Fruit fly (Drosophila melanogaster) whole organism, adult: ENCODE data around the gene CG13449.

Source experiments
- CG33017 ChIP-seq: fragments of 200-800 bp; sonication (Bioruptor generic); optimal IDR thresholded peaks from 2 replicates; lab custom pipeline; 2018; ENCODE audit warnings: missing biosample characterization, mild to moderate bottlenecking, missing genetic modification characterization, moderate library complexity
- CG5204 ChIP-seq: fragments of 200-800 bp; sonication (Bioruptor generic); optimal IDR thresholded peaks from 2 replicates; lab custom pipeline; 2016; ENCODE audit warnings: missing biosample characterization, missing genetic modification characterization
- Crg-1 ChIP-seq: fragments of 200-800 bp; sonication (Bioruptor generic); optimal IDR thresholded peaks from 2 replicates; lab custom pipeline; 2016; ENCODE audit warnings: missing biosample characterization, missing genetic modification characterization

DNA sequence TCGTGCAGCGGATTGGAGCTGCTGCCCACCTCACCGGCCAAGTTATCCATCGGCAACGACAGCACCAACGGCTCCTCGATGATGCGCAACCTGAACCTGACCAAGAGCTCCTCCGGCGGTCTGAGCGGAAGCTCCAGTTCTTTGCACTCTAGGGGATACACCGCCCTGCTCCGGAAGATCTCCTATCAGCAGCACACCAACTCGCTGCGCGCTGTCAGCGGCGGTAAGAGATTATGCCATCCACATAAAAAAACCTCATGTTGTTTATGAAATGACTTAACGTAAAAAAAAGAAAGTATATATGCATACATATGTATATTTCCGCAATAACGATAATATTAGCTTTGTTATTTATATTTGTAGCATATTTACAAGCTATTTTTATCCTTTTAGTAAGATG lies 43.9 kb downstream of the CG13449 start:
- TF ChIP-seq CG33017 (no peak), Crg-1 (no peak), CG5204 (GFP tag; lab: Kevin White, UChicago) (no peak)
